Worm (Caenorhabditis elegans): ENCODE data around the gene C47D12.2.
A peak's percentile ranks its signal among the peaks of the same experiment; 100 is the strongest.

The C47D12.2 gene

DNA sequence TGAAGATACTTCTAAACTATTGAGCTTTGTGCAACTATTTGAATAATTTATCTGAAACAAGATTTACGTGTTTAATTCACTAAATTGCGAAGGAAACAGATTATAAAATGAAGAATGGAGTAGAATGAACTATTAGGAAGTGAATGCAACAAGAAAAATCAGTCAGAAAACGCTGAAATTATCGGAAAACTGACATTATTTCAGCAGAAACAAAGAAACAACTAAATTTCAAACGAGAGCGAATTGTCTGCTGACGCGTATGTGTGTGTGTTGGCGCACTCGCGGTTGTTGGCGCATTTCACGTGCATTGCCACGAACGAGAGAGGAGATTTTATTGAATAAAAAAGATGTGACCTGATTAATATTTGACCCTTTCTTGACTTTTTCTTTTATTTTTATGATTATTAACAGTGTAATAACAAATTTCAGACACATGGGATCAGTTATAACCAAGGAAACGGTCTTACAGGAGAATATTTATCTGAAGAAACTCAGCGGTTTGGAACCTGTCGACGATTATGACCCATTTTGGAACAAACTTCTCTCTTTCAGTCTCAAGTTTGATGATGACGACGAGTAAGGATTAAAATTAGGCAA lies at the start of gene C47D12.2, which contains the start of gene trr-1:
Gene C47D12.2, plus strand, starts transcription at position 430 of the 597 bp plus-strand sequence.
Gene trr-1, minus strand, starts transcription at position 51 of the 597 bp plus-strand sequence.
- TF ChIP-seq sea-1 (GFP tag; conservative IDR thresholded peaks at IDR 0.05) = no peak
- peak; percentile 39 for TF ChIP-seq F13C5.2 (tag; optimal IDR thresholded peaks at IDR 0.05)
- TF ChIP-seq flt-1 (GFP tag; IDR thresholded peaks at IDR 0.05) = 0 out of 2 replicates have a peak, but pooled peaks have one; percentile 48

DNA sequence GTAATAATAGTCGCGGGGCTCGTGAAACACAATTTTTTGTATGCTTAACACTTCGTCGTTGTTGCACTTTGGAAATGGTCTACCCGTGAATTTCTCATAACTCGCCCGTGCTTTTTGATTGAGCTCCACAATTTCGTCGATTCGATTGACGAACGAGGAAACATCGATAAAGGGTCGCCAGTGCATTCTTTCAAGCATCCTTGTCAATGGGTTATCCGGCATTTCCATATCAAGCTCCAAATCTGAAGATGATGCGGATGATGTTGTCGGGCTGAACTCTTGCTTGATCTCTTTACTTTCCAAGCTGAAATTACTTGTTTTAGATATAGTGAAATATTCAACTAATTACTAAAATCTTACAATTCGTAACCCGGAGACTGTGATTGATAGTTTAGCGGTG lies 48.2 kb upstream of the C47D12.2 start:
- TF ChIP-seq aly-1 (tag; optimal IDR thresholded peaks at IDR 0.05) = no peak
- TF ChIP-seq ets-7 (tag; optimal IDR thresholded peaks at IDR 0.05) = no peak
- no peak for TF ChIP-seq flt-1 (GFP tag; IDR thresholded peaks at IDR 0.05)
- no peak for TF ChIP-seq ceh-13 (GFP tag; optimal IDR thresholded peaks at IDR 0.05)
- TF ChIP-seq tbx-11 (GFP tag; IDR thresholded peaks at IDR 0.05) = no peak
- no peak for TF ChIP-seq tra-4 (tag; optimal IDR thresholded peaks at IDR 0.05)
- no peak for TF ChIP-seq hmg-4 (GFP tag; optimal IDR thresholded peaks at IDR 0.05)
- TF ChIP-seq F13C5.2 (tag; optimal IDR thresholded peaks at IDR 0.05) = no peak
- TF ChIP-seq tbx-37 (GFP tag; conservative IDR thresholded peaks at IDR 0.05) = no peak
- no peak for TF ChIP-seq hnd-1 (tag; optimal IDR thresholded peaks at IDR 0.05)
- no peak for TF ChIP-seq B0310.2 (tag; optimal IDR thresholded peaks at IDR 0.05)
- TF ChIP-seq ceh-36 (tag; optimal IDR thresholded peaks at IDR 0.05) = no peak
- no peak for TF ChIP-seq hmbx-1 (tag; optimal IDR thresholded peaks at IDR 0.05)
- no peak for TF ChIP-seq pes-1 (GFP tag; IDR thresholded peaks at IDR 0.05)
- TF ChIP-seq sea-1 (GFP tag; conservative IDR thresholded peaks at IDR 0.05) = no peak
- no peak for TF ChIP-seq scrt-1 (GFP tag; IDR thresholded peaks at IDR 0.05)
- TF ChIP-seq ama-1 (optimal IDR thresholded peaks at IDR 0.05) = no peak

DNA sequence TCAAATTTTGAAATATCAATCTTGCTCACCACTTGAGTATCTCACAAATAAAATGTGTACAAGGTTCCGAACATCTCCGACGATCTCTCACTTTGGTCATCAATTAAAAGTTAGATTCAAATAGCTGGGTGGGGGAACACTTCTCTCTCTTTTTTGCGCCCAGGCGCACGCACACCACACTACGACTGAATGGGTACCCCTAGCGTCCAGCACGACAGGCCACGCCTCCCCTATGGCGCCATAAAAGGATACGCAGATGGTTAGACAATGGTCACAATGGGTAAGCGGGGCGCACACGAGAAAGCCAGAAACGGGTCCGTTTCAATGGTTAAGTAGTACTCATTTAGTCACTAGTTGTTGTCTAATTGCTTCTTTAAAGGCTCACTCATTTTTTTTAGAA lies 46.1 kb upstream of the C47D12.2 start:
- no peak for TF ChIP-seq ets-7 (tag; optimal IDR thresholded peaks at IDR 0.05)
- TF ChIP-seq scrt-1 (GFP tag; IDR thresholded peaks at IDR 0.05) = no peak
- TF ChIP-seq hmg-4 (GFP tag; optimal IDR thresholded peaks at IDR 0.05) = peak; percentile 3
- 0 out of 2 replicates have a peak, but pooled peaks have one; percentile 9 for TF ChIP-seq sea-1 (GFP tag; conservative IDR thresholded peaks at IDR 0.05)
- no peak for TF ChIP-seq ama-1 (optimal IDR thresholded peaks at IDR 0.05)
- no peak for TF ChIP-seq aly-1 (tag; optimal IDR thresholded peaks at IDR 0.05)
- peak; percentile 8 for TF ChIP-seq B0310.2 (tag; optimal IDR thresholded peaks at IDR 0.05)
- no peak for TF ChIP-seq tra-4 (tag; optimal IDR thresholded peaks at IDR 0.05)
- no peak for TF ChIP-seq flt-1 (GFP tag; IDR thresholded peaks at IDR 0.05)

DNA sequence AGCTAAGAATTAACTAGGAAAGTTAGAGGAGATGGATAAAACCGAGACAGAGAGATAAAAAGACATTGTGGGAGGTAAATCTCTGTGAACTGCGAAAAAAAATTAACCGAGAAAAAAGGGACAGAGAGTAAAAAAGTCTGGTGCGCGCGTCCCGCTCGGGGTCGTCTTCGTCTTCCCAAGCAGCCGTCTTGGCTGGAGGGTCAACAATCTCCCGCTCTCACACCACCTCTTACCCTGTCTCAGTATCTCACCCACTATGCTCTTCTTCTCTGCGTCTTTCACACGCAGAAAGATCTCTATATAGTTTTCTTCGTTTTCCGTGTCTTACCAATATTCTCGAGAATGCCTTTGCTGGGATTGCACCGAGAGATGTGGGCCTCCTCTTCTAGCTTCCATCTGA lies 43.4 kb upstream of the C47D12.2 start:
- TF ChIP-seq scrt-1 (GFP tag; IDR thresholded peaks at IDR 0.05) (no peak), hmg-4 (GFP tag; optimal IDR thresholded peaks at IDR 0.05) (peak; percentile 63)

DNA sequence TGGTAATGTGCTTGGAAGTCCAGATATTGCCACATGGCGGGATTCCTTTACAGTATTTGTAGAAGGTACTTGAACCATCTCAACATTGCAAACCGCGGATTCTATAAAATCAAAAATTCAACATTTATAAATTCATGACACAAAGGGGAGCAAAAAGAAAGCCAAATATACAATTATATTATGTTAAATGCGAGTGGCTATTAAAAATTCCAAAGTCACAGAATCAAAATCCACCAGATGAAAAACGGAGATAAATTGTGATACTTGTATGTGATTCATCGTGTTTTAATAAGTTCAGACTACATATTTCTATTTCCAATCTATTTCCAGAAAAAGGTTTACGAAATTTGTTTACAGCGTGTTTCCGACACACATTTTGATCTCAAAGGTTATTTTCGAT lies 42.6 kb upstream of the C47D12.2 start, which contains the start of gene din-1:
Gene din-1, minus strand, starts transcription at position 101 of the 400 bp plus-strand sequence.
- TF ChIP-seq hnd-1 (tag; optimal IDR thresholded peaks at IDR 0.05) (no peak), sea-1 (GFP tag; conservative IDR thresholded peaks at IDR 0.05) (no peak), flt-1 (GFP tag; IDR thresholded peaks at IDR 0.05) (no peak), F13C5.2 (tag; optimal IDR thresholded peaks at IDR 0.05) (no peak), tra-4 (tag; optimal IDR thresholded peaks at IDR 0.05) (no peak), aly-1 (tag; optimal IDR thresholded peaks at IDR 0.05) (no peak), tbx-37 (GFP tag; conservative IDR thresholded peaks at IDR 0.05) (no peak), tbx-11 (GFP tag; IDR thresholded peaks at IDR 0.05) (no peak), ets-7 (tag; optimal IDR thresholded peaks at IDR 0.05) (no peak), pes-1 (GFP tag; IDR thresholded peaks at IDR 0.05) (no peak), B0310.2 (tag; optimal IDR thresholded peaks at IDR 0.05) (no peak), hmg-4 (GFP tag; optimal IDR thresholded peaks at IDR 0.05) (no peak), ceh-13 (GFP tag; optimal IDR thresholded peaks at IDR 0.05) (no peak), ceh-36 (tag; optimal IDR thresholded peaks at IDR 0.05) (no peak), ama-1 (optimal IDR thresholded peaks at IDR 0.05) (no peak), scrt-1 (GFP tag; IDR thresholded peaks at IDR 0.05) (no peak), hmbx-1 (tag; optimal IDR thresholded peaks at IDR 0.05) (no peak)

DNA sequence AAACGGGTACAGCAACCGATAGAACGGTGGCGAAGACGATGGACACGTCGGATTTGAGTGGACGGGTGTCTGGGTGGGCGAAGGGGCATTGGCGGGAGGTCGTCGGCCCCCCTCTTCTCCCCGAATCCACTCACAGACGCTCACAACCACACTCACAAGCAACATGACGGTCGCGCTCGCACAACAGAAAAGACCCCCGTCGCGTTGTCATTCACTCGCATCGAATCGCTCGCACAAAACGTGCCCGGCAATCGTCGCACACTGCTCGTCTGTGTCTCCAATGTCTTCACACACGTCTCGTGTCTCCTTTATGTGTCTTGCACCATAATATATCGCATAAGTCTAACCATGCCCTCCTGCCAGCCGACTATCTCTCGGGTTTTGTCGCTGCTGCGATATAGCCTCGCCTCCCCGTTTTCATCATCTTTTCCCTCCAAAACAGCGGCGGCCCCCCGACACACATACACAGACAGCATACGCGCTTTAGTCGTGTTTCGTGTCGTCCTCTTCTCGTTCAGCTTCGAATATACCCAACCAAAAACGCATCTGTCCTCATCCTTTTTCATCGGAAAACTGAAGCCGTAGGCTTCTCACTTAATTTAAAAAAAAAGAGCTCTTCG lies 41.9 kb upstream of the C47D12.2 start:
- TF ChIP-seq tra-4 (tag; optimal IDR thresholded peaks at IDR 0.05) (no peak), hnd-1 (tag; optimal IDR thresholded peaks at IDR 0.05) (no peak), sea-1 (GFP tag; conservative IDR thresholded peaks at IDR 0.05) (0 out of 2 replicates have a peak, but pooled peaks have one; percentile 13), F13C5.2 (tag; optimal IDR thresholded peaks at IDR 0.05) (peak; percentile 23), aly-1 (tag; optimal IDR thresholded peaks at IDR 0.05) (no peak), flt-1 (GFP tag; IDR thresholded peaks at IDR 0.05) (peak; percentile 4; the same call in 1 of the 2 replicates), scrt-1 (GFP tag; IDR thresholded peaks at IDR 0.05) (0 out of 2 replicates have a peak, but pooled peaks have one; percentile 50), ceh-36 (tag; optimal IDR thresholded peaks at IDR 0.05) (peak; percentile 2), hmg-4 (GFP tag; optimal IDR thresholded peaks at IDR 0.05) (peak; percentile 90), ets-7 (tag; optimal IDR thresholded peaks at IDR 0.05) (peak; percentile 36), B0310.2 (tag; optimal IDR thresholded peaks at IDR 0.05) (peak; percentile 66)

DNA sequence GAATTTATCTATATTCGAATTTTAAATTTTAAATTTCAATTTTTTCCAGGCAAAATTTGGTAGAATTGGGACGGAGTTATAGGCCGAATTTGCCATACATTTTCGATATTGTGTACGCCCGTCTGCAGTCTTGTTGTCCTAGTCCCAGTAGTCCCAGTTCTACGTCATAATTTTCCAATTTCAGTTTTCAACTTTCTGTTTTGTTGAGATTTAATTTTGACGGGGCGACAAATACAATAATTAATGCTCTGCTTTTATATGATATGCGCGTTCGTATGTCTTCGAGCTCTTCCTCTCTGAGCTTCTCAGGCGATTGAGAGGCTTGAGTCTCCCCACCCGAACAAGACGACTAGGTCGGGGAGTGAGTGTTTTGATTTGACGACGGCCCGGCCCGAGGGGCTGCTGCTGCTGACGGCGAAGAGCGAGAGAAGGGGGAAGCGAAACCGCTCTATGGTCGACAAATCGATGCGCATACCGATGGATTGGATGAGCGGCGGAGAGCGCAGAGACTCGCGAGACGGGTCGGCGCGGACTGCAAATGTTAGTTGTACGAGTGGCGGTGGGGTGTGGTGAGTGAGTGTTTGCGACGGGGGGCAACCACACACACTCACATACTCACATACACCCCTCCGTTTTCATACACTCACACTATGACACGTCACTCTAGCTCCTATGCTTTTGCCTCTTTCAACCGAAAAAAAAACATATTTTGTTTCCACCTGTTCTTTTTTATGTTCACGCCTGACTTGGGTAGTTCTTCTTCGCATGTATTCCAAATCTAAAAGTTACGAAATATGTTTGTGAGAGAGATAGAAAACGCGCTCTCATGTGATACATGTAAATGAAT lies 41.2 kb upstream of the C47D12.2 start:
- TF ChIP-seq tbx-11 (GFP tag; IDR thresholded peaks at IDR 0.05) (peak; percentile 55; the same call in 1 of the 2 replicates), ama-1 (optimal IDR thresholded peaks at IDR 0.05) (peak; percentile 60), flt-1 (GFP tag; IDR thresholded peaks at IDR 0.05) (peak; percentile 57), aly-1 (tag; optimal IDR thresholded peaks at IDR 0.05) (peak; percentile 61), hmg-4 (GFP tag; optimal IDR thresholded peaks at IDR 0.05) (peak; percentile 92), tra-4 (tag; optimal IDR thresholded peaks at IDR 0.05) (peak; percentile 8), ceh-36 (tag; optimal IDR thresholded peaks at IDR 0.05) (no peak), hmbx-1 (tag; optimal IDR thresholded peaks at IDR 0.05) (no peak), ceh-13 (GFP tag; optimal IDR thresholded peaks at IDR 0.05) (peak; percentile 39), tbx-37 (GFP tag; conservative IDR thresholded peaks at IDR 0.05) (no peak), scrt-1 (GFP tag; IDR thresholded peaks at IDR 0.05) (peak; percentile 58; the same call in 1 of the 2 replicates), pes-1 (GFP tag; IDR thresholded peaks at IDR 0.05) (no peak; the same call in 1 of the 2 replicates), B0310.2 (tag; optimal IDR thresholded peaks at IDR 0.05) (no peak), F13C5.2 (tag; optimal IDR thresholded peaks at IDR 0.05) (peak; percentile 83), ets-7 (tag; optimal IDR thresholded peaks at IDR 0.05) (peak; percentile 37), hnd-1 (tag; optimal IDR thresholded peaks at IDR 0.05) (peak; percentile 15), sea-1 (GFP tag; conservative IDR thresholded peaks at IDR 0.05) (peak; percentile 70)
